Worm (Caenorhabditis elegans): ENCODE measurements around the gene fan-1.

The fan-1 gene

ce11 chrIV:6556624-6557368 lies 8.3 kb downstream of the fan-1 start, which contains the start of gene try-3 (continued):
- peak; percentile 66 for TF ChIP-seq egl-13 (tag; optimal IDR thresholded peaks at IDR 0.05)
- TF ChIP-seq pax-3 (tag; optimal IDR thresholded peaks at IDR 0.05) = peak; percentile 52
- peak; percentile 84 for TF ChIP-seq rnt-1 (tag; optimal IDR thresholded peaks at IDR 0.05)
- no peak for TF ChIP-seq sox-4 (tag; optimal IDR thresholded peaks at IDR 0.05)
- peak; percentile 85 for TF ChIP-seq snu-23 (GFP tag; optimal IDR thresholded peaks at IDR 0.05)
- TF ChIP-seq ceh-88 (GFP tag; IDR thresholded peaks at IDR 0.05) = peak; percentile 53; the same call in 1 of the 2 replicates
- TF ChIP-seq ztf-4 (tag; optimal IDR thresholded peaks at IDR 0.05) = no peak
- peak; percentile 64 for TF ChIP-seq tbx-2 (tag; optimal IDR thresholded peaks at IDR 0.05)
- TF ChIP-seq nhr-77 (tag; optimal IDR thresholded peaks at IDR 0.05) = peak; percentile 62

ce11 chrIV:6560434-6560833 lies 11.9 kb downstream of the fan-1 start, which contains the start of gene best-9:
TSS of gene best-9 (plus strand) at chrIV:6560734.
- TF ChIP-seq nhr-237 (tag; optimal IDR thresholded peaks at IDR 0.05) (no peak), egl-27 (tag; optimal IDR thresholded peaks at IDR 0.05) (no peak), efl-1 (optimal IDR thresholded peaks at IDR 0.05) (no peak), efl-1 (GFP tag; optimal IDR thresholded peaks at IDR 0.05 in 1 of 2) (no peak), nhr-84 (tag; optimal IDR thresholded peaks at IDR 0.05) (no peak), nhr-28 (tag; optimal IDR thresholded peaks at IDR 0.05) (no peak), ztf-4 (tag; optimal IDR thresholded peaks at IDR 0.05) (no peak), nhr-85 (tag) (no peak), snpc-4 (tag; optimal IDR thresholded peaks at IDR 0.05) (no peak), nhr-12 (tag; optimal IDR thresholded peaks at IDR 0.05) (no peak), unc-130 (tag; optimal IDR thresholded peaks at IDR 0.05) (no peak), swsn-7 (tag; optimal IDR thresholded peaks at IDR 0.05) (no peak), efl-3 (GFP tag; optimal IDR thresholded peaks at IDR 0.05) (no peak), pag-3 (tag; optimal IDR thresholded peaks at IDR 0.05; ENCODE audit: borderline replicate concordance, insufficient read depth) (no peak), unc-86 (tag; optimal IDR thresholded peaks at IDR 0.05) (no peak), ceh-88 (GFP tag; IDR thresholded peaks at IDR 0.05) (no peak), fos-1 (tag; optimal IDR thresholded peaks at IDR 0.05) (no peak), aly-2 (tag; optimal IDR thresholded peaks at IDR 0.05) (no peak), alr-1 (tag; optimal IDR thresholded peaks at IDR 0.05; ENCODE audit: borderline replicate concordance) (no peak), nhr-77 (tag; optimal IDR thresholded peaks at IDR 0.05) (no peak)

- TF ChIP-seq nhr-19 (GFP tag; conservative IDR thresholded peaks at IDR 0.05) = no peak
- TF ChIP-seq ets-5 (GFP tag; IDR thresholded peaks at IDR 0.05) = no peak
- no peak for TF ChIP-seq nhr-237 (tag; optimal IDR thresholded peaks at IDR 0.05)
- no peak for TF ChIP-seq nhr-84 (tag; optimal IDR thresholded peaks at IDR 0.05)
- no peak for TF ChIP-seq blmp-1 (tag; optimal IDR thresholded peaks at IDR 0.05)
- no peak for TF ChIP-seq egl-27 (tag; optimal IDR thresholded peaks at IDR 0.05)
- no peak for TF ChIP-seq Y116A8C.19 (tag; optimal IDR thresholded peaks at IDR 0.05; ENCODE audit: borderline replicate concordance)
- TF ChIP-seq sptf-1 (tag; optimal IDR thresholded peaks at IDR 0.05) = no peak
- no peak for TF ChIP-seq tbx-2 (tag; optimal IDR thresholded peaks at IDR 0.05)
- TF ChIP-seq unc-98 (GFP tag; IDR thresholded peaks at IDR 0.05) = no peak
- TF ChIP-seq mep-1 (tag; optimal IDR thresholded peaks at IDR 0.05) = no peak
- TF ChIP-seq rnt-1 (tag; optimal IDR thresholded peaks at IDR 0.05) = no peak
- TF ChIP-seq lin-15B (tag; optimal IDR thresholded peaks at IDR 0.05) = no peak
- TF ChIP-seq ztf-11 (tag; optimal IDR thresholded peaks at IDR 0.05) = no peak
- no peak for TF ChIP-seq mab-9 (GFP tag; IDR thresholded peaks at IDR 0.05)
- no peak for TF ChIP-seq pag-3 (tag; optimal IDR thresholded peaks at IDR 0.05; ENCODE audit: borderline replicate concordance, insufficient read depth)
- TF ChIP-seq elt-2 (tag; optimal IDR thresholded peaks at IDR 0.05) = no peak
- TF ChIP-seq C04F5.9 (tag; optimal IDR thresholded peaks at IDR 0.05) = no peak
- no peak for TF ChIP-seq F16B12.6 (tag; optimal IDR thresholded peaks at IDR 0.05)
Measured at ce11 chrIV:6562039-6562438, 13.6 kb downstream of the fan-1 start.
